Worm (Caenorhabditis elegans) whole organism, L4 larva: Measurements from ENCODE around the gene nipa-1.

Experiments used
- ZK546.5 ChIP-seq, 2 experiments: sonication (generic microtip); optimal IDR thresholded peaks; 2 replicates each; lab custom pipeline; 2017; ENCODE audit warnings: missing biosample characterization in 2 of 2, missing genetic modification characterization in 2 of 2
- ama-1 ChIP-seq: fragments of 150-350 bp; optimal IDR thresholded peaks from 2 replicates; lab custom pipeline; 2014; ENCODE audit warnings: inconsistent platforms, mixed read lengths
- ceh-20 ChIP-seq: fragments of 200-800 bp; sonication (Bioruptor generic); IDR thresholded peaks from 2 replicates; pipeline ENCODE4 v1.3.6; 2022; ENCODE audit warnings: missing genetic modification reagents, missing genetic modification characterization, missing compliant biosample characterization
- daf-19 ChIP-seq: fragments of 200-800 bp; sonication (Bioruptor generic); conservative IDR thresholded peaks from 2 replicates; pipeline ENCODE4 v1.3.6; 2022; ENCODE audit warnings: missing genetic modification characterization, missing compliant biosample characterization
- dve-1 ChIP-seq: sonication (generic microtip); optimal IDR thresholded peaks from 2 replicates; lab custom pipeline; 2017; ENCODE audit warnings: antibody characterized with exemption, mild to moderate bottlenecking, missing genetic modification characterization, missing compliant biosample characterization; ENCODE audit not compliant: insufficient read depth
- lsy-2 ChIP-seq, 2 experiments: fragments of 150-350 bp in 1 of 2; sonication (generic microtip) in 1 of 2; optimal IDR thresholded peaks; 2 replicates each; lab custom pipeline; 2014 to 2017; ENCODE audit warnings: missing biosample characterization in 2 of 2, missing genetic modification characterization in 2 of 2
- mxl-3 ChIP-seq: fragments of 200-800 bp; sonication (Bioruptor generic); optimal IDR thresholded peaks from 2 replicates; lab custom pipeline; 2018; ENCODE audit warnings: mild to moderate bottlenecking, missing genetic modification characterization, missing compliant biosample characterization
- nhr-237 ChIP-seq: sonication (generic microtip); optimal IDR thresholded peaks from 2 replicates; lab custom pipeline; 2017; ENCODE audit warnings: missing biosample characterization, missing genetic modification characterization
- pha-4 ChIP-seq, 2 experiments: fragments of 150-350 bp in 1 of 2; fragments of 200-800 bp in 1 of 2; sonication (Bioruptor generic) in 1 of 2; IDR thresholded peaks in 1 of 2; optimal IDR thresholded peaks in 1 of 2; 2 replicates each; pipeline versions ENCODE4 v1.3.6 to Lab custom; 2014 to 2022; ENCODE audit warnings: missing genetic modification characterization in 2 of 2, missing genetic modification reagents in 2 of 2, missing biosample characterization in 1 of 2, missing compliant biosample characterization in 1 of 2
- snpc-4 ChIP-seq: fragments of 150-350 bp; optimal IDR thresholded peaks from 2 replicates; lab custom pipeline; 2014; ENCODE audit warnings: missing biosample characterization, missing genetic modification characterization
- spr-3 ChIP-seq: fragments of 200-800 bp; sonication (Bioruptor generic); optimal IDR thresholded peaks from 2 replicates; lab custom pipeline; 2018; ENCODE audit warnings: mild to moderate bottlenecking, missing genetic modification characterization, missing compliant biosample characterization
- unc-39 ChIP-seq: sonication (generic microtip); optimal IDR thresholded peaks from 2 replicates; lab custom pipeline; 2017; ENCODE audit warnings: missing biosample characterization, missing genetic modification characterization

DNA sequence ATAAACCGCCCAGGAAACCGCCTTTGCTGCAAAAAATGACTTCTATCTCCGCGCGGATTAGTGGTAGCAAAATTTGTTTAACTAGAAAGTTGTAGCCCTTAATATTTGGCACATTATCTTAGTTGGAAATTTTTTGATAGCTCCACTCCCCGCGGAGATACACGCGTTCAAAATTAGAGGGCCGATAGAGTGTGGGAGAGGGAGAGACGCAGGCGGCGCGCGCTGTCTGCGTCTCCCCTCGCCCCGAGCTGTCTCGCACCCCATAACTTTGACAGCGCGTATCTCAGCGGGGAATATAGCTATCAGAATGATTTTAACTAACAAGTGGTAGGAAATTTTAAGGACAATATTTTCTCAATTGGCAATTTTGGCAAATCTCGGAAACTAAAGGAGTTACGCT lies 63.8 kb downstream of the nipa-1 start:
- TF ChIP-seq snpc-4 = no peak
- TF ChIP-seq daf-19 = no peak
- no peak for TF ChIP-seq ama-1 (lab: Kevin White, UChicago)
- TF ChIP-seq unc-39 (tag; lab: Kevin White, UChicago) = no peak
- no peak for TF ChIP-seq nhr-237 (tag; lab: Kevin White, UChicago)
- TF ChIP-seq ZK546.5 (tag; optimal IDR thresholded peaks at IDR 0.05; lab: Kevin White, UChicago) = no peak
- no peak for TF ChIP-seq pha-4 (GFP tag; IDR thresholded peaks at IDR 0.05; lab: Robert Waterston, UW)
- no peak for TF ChIP-seq pha-4 (tag; optimal IDR thresholded peaks at IDR 0.05; lab: Kevin White, UChicago)
- no peak for TF ChIP-seq mxl-3 (GFP tag; lab: Kevin White, UChicago)
- no peak for TF ChIP-seq lsy-2 (tag; optimal IDR thresholded peaks at IDR 0.05; lab: Kevin White, UChicago)
- no peak for TF ChIP-seq ceh-20 (GFP tag; lab: Robert Waterston, UW)
- no peak for TF ChIP-seq spr-3 (GFP tag; lab: Kevin White, UChicago)
- no peak for TF ChIP-seq dve-1
